Fruit fly (Drosophila melanogaster): Measurements from ENCODE around the gene CG7218.
A peak's percentile ranks its signal among the peaks of the same experiment; 100 is the strongest.

Gene CG7218

DNA sequence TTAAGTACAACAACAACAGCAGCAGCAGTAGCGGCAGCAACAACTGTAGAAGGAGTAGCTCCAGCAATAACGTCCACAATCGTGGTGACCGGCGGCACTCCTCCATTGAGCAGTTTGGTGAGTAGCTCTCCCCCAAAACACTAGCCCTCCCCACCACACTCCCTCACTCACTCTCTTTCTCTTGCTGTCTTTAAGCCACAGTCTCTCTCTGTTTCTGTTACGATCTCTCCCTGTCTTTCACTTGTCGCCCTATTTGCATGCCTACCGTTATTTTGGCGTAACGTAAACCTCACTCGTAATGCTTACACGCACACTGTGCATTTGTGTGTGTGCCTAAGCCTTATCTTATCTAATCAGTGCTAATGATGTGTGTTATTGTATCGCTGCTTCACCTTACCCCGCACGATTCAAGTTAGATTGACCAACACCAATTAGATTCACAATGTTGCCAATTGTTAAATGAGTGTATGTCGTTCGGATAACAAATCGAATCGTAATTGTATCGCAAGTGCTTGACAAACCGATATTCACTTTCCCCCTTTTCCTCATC is 5.9 kb upstream of the CG7218 start (continued):
- TF ChIP-seq pros (GFP tag; optimal IDR thresholded peaks at IDR 0.05) (peak; percentile 51), Camta (GFP tag; optimal IDR thresholded peaks at IDR 0.05) (no peak), Elba2 (GFP tag; optimal IDR thresholded peaks at IDR 0.05) (peak; percentile 85), gt (GFP tag; IDR thresholded peaks at IDR 0.05) (no peak), CG14710 (tag; optimal IDR thresholded peaks at IDR 0.05) (no peak), CG9932 (GFP tag; IDR thresholded peaks at IDR 0.05) (no peak), CG7372 (GFP tag; IDR thresholded peaks at IDR 0.05) (no peak), CG17568 (GFP tag; optimal IDR thresholded peaks at IDR 0.05) (no peak), CG1603 (tag; optimal IDR thresholded peaks at IDR 0.05) (no peak)

DNA sequence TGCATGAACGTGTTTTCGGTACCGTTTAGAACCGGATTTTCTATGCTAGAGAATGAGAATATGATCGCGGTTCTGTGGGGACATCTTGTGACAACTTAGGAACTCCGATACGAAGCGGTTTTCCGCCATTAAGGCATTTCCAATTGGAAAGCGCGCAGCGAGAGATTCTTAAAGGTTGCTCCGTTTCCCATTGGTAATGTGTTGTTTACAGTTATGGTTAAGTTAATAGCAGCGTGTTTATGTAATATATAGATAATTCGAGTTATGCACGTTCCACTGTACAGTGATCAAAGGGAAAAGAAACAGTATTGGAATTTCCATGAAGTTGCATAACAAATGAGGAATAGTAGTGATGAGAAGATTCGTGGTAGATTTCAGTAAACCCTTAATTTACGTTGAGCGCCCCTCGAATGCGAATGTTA is 4.7 kb upstream of the CG7218 start:
- TF ChIP-seq Fer3 (tag; optimal IDR thresholded peaks at IDR 0.05) = peak; percentile 21
- TF ChIP-seq bbx (GFP tag; IDR thresholded peaks at IDR 0.05; ENCODE audit: partially characterized antibody) = no peak
- TF ChIP-seq cg (GFP tag; optimal IDR thresholded peaks at IDR 0.05) = peak; percentile 34
- TF ChIP-seq zen (tag; optimal IDR thresholded peaks at IDR 0.05) = peak; percentile 48
- no peak for TF ChIP-seq GATAe (GFP tag; conservative IDR thresholded peaks at IDR 0.05)
- peak; percentile 13 for TF ChIP-seq CG2678 (tag; optimal IDR thresholded peaks at IDR 0.05)
- peak; percentile 18 for TF ChIP-seq CHES-1-like (GFP tag; optimal IDR thresholded peaks at IDR 0.05)
- TF ChIP-seq CG4424 (GFP tag; optimal IDR thresholded peaks at IDR 0.05) = no peak
- no peak for TF ChIP-seq lola (GFP tag; optimal IDR thresholded peaks at IDR 0.05)
- no peak for TF ChIP-seq pan (optimal IDR thresholded peaks at IDR 0.05)
- peak in 1 of 2 experiments; percentile 7 for TF ChIP-seq pan (GFP tag; optimal IDR thresholded peaks at IDR 0.05 in 1 of 2, IDR thresholded peaks at IDR 0.05 in 1 of 2)
- TF ChIP-seq Med (GFP tag) = peak; percentile 75
- no peak for TF ChIP-seq Atf6 (GFP tag; IDR thresholded peaks at IDR 0.05)
- no peak for TF ChIP-seq Nf-YC (tag; optimal IDR thresholded peaks at IDR 0.05)
- TF ChIP-seq Sry-β (GFP tag; optimal IDR thresholded peaks at IDR 0.05) = no peak
- TF ChIP-seq D19A (tag; optimal IDR thresholded peaks at IDR 0.05) = peak; percentile 14
- TF ChIP-seq Lim3 (GFP tag; IDR thresholded peaks at IDR 0.05) = no peak
- TF ChIP-seq CG10321 (GFP tag; IDR thresholded peaks at IDR 0.05) = no peak
- peak; percentile 90 for TF ChIP-seq CG11696 (GFP tag; IDR thresholded peaks at IDR 0.05)
- TF ChIP-seq hth (optimal IDR thresholded peaks at IDR 0.05) = no peak
- peak; percentile 79 for TF ChIP-seq sens (GFP tag)
- TF ChIP-seq Hr51 (GFP tag; optimal IDR thresholded peaks at IDR 0.05) = no peak
- peak; percentile 38 for TF ChIP-seq CG1603 (tag; optimal IDR thresholded peaks at IDR 0.05)
- TF ChIP-seq CoRest (tag; optimal IDR thresholded peaks at IDR 0.05) = peak; percentile 6
- TF ChIP-seq Side (GFP tag; optimal IDR thresholded peaks at IDR 0.05) = peak; percentile 7
- peak; percentile 85 to 97 for TF ChIP-seq insv (GFP tag; optimal IDR thresholded peaks at IDR 0.05)
- no peak for TF ChIP-seq Optix (GFP tag; IDR thresholded peaks at IDR 0.05)
- TF ChIP-seq CG6689 (GFP tag; IDR thresholded peaks at IDR 0.05) = no peak
- TF ChIP-seq CG12391 (tag; optimal IDR thresholded peaks at IDR 0.05) = peak; percentile 4
- peak; percentile 71 for TF ChIP-seq grau (tag; optimal IDR thresholded peaks at IDR 0.05)
- TF ChIP-seq CG6654 (GFP tag; optimal IDR thresholded peaks at IDR 0.05) = no peak
- TF ChIP-seq kah (GFP tag; optimal IDR thresholded peaks at IDR 0.05) = no peak
- peak; percentile 9 for TF ChIP-seq az2 (GFP tag; optimal IDR thresholded peaks at IDR 0.05)
- peak in 1 of 2 experiments; percentile 2 for TF ChIP-seq chif (GFP tag; optimal IDR thresholded peaks at IDR 0.05)
- no peak for TF ChIP-seq Bgb (GFP tag; IDR thresholded peaks at IDR 0.05; ENCODE audit: partially characterized antibody)
- TF ChIP-seq CG13424 (tag; optimal IDR thresholded peaks at IDR 0.05) = no peak
- peak; percentile 26 for TF ChIP-seq dmrt99B (tag; optimal IDR thresholded peaks at IDR 0.05)
- TF ChIP-seq mld (GFP tag; IDR thresholded peaks at IDR 0.05; ENCODE audit: partially characterized antibody) = no peak
- TF ChIP-seq NK7.1 (GFP tag; optimal IDR thresholded peaks at IDR 0.05) = no peak
- peak; percentile 61 for TF ChIP-seq Elba2 (GFP tag; optimal IDR thresholded peaks at IDR 0.05)
- TF ChIP-seq kni (GFP tag; optimal IDR thresholded peaks at IDR 0.05) = peak; percentile 61

All from whole organism, embryonic.